Worm (Caenorhabditis elegans): ENCODE data around the gene ttr-22.

- TF ChIP-seq gmeb-2 (tag; optimal IDR thresholded peaks at IDR 0.05): no peak
- TF ChIP-seq ttx-3 (tag; optimal IDR thresholded peaks at IDR 0.05): no peak
- no peak for TF ChIP-seq fkh-10 (GFP tag; optimal IDR thresholded peaks at IDR 0.05)
- TF ChIP-seq ama-1 (optimal IDR thresholded peaks at IDR 0.05): no peak
- TF ChIP-seq C08G9.2 (tag; optimal IDR thresholded peaks at IDR 0.05): no peak
- TF ChIP-seq dmd-4 (tag; optimal IDR thresholded peaks at IDR 0.05; ENCODE audit: borderline replicate concordance): no peak
These were observed 45.4 kb upstream of the ttr-22 start, which contains the start of gene ZK836.3 for ce11 chrV:12195845-12196244.
